Worm (Caenorhabditis elegans) whole organism, L1 larva: ENCODE results near the gene cope-1.

Source experiments
- ama-1 ChIP-seq: fragments of 150-350 bp; optimal IDR thresholded peaks from 2 replicates; lab custom pipeline; 2014
- nhr-76 ChIP-seq: sonication (generic microtip); optimal IDR thresholded peaks from 2 replicates; lab custom pipeline; 2017; ENCODE audit warnings: missing biosample characterization, missing genetic modification characterization
- nhr-85 ChIP-seq: sonication (generic microtip); peaks from one replicate; lab custom pipeline; 2016; ENCODE audit warnings: missing genetic modification characterization, inconsistent platforms, missing compliant biosample characterization
- pqm-1 ChIP-seq: sonication (generic microtip); optimal IDR thresholded peaks from 3 replicates; lab custom pipeline; 2017; ENCODE audit warnings: missing biosample characterization, missing genetic modification characterization
- skn-1 ChIP-seq: fragments of 150-350 bp; optimal IDR thresholded peaks from 2 replicates; lab custom pipeline; 2014; ENCODE audit warnings: missing biosample characterization, missing genetic modification characterization
- ztf-4 ChIP-seq: fragments of 150-350 bp; optimal IDR thresholded peaks from 2 replicates; lab custom pipeline; 2014; ENCODE audit warnings: missing biosample characterization, missing genetic modification characterization

DNA sequence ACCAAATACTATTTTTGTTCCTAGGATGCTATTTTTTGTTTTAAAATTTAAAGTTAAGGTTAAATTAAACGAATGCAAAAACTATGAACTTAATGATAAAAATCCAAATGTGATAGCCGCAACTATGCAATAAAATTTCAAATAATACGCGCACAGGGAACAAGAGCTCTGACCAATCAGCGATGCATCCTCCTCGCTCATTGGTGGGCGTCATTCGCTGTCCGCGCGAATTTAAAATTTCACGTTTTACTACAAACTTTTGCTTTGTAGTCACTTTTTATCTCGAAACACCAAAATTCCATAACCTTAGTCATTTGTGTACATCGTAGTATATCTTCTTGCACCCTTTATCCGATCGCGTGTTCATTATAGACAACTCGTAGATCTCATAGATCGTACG, 42.9 kb upstream of the cope-1 start:
- TF ChIP-seq nhr-85 (tag; lab: Kevin White, UChicago): no peak
- TF ChIP-seq ama-1 (lab: Kevin White, UChicago): no peak
- no peak for TF ChIP-seq pqm-1 (tag; lab: Kevin White, UChicago)
- no peak for TF ChIP-seq nhr-76
- no peak for TF ChIP-seq ztf-4 (tag; lab: Kevin White, UChicago)
- no peak for TF ChIP-seq skn-1 (tag; lab: Kevin White, UChicago)
